Worm (Caenorhabditis elegans): ENCODE data around the gene vps-36.

vps-36 gene

ce11 chrV:10998797-10999196 is 38.3 kb upstream of the vps-36 start, which contains the start of gene F53B7.7:
TSS of gene F53B7.7 (plus strand) at chrV:10999097.
- no peak for TF ChIP-seq nhr-12 (tag; optimal IDR thresholded peaks at IDR 0.05)
- no peak for TF ChIP-seq lin-15B (tag; optimal IDR thresholded peaks at IDR 0.05)
- no peak for TF ChIP-seq elt-3 (tag; optimal IDR thresholded peaks at IDR 0.05)
- no peak for TF ChIP-seq ZK546.5 (tag; optimal IDR thresholded peaks at IDR 0.05)
- TF ChIP-seq daf-12 (tag; optimal IDR thresholded peaks at IDR 0.05): no peak
- TF ChIP-seq nhr-76 (tag; optimal IDR thresholded peaks at IDR 0.05): no peak
- no peak for TF ChIP-seq pha-4 (tag; optimal IDR thresholded peaks at IDR 0.05)
- TF ChIP-seq nhr-67 (tag; optimal IDR thresholded peaks at IDR 0.05): no peak
- TF ChIP-seq unc-39 (tag; optimal IDR thresholded peaks at IDR 0.05): no peak
- TF ChIP-seq nhr-77 (tag; optimal IDR thresholded peaks at IDR 0.05): no peak
- no peak for TF ChIP-seq sea-2 (GFP tag; optimal IDR thresholded peaks at IDR 0.05)
- TF ChIP-seq ztf-4 (tag; optimal IDR thresholded peaks at IDR 0.05): no peak
- TF ChIP-seq zag-1 (tag; optimal IDR thresholded peaks at IDR 0.05): no peak
- TF ChIP-seq lin-39 (tag; optimal IDR thresholded peaks at IDR 0.05): no peak
- no peak for TF ChIP-seq ztf-11 (tag; optimal IDR thresholded peaks at IDR 0.05)
- no peak for TF ChIP-seq jun-1 (tag; optimal IDR thresholded peaks at IDR 0.05)
- no peak for TF ChIP-seq unc-62 (GFP tag; optimal IDR thresholded peaks at IDR 0.05)

- no peak for TF ChIP-seq egl-27 (tag; optimal IDR thresholded peaks at IDR 0.05)
- no peak for TF ChIP-seq ztf-4 (tag; optimal IDR thresholded peaks at IDR 0.05)
- no peak for TF ChIP-seq ceh-28 (tag; optimal IDR thresholded peaks at IDR 0.05)
- no peak for TF ChIP-seq elt-1 (tag; optimal IDR thresholded peaks at IDR 0.05)
- TF ChIP-seq elt-2 (tag; optimal IDR thresholded peaks at IDR 0.05): no peak
- TF ChIP-seq snpc-4 (tag; optimal IDR thresholded peaks at IDR 0.05): no peak
- TF ChIP-seq nhr-76 (tag; optimal IDR thresholded peaks at IDR 0.05): no peak
- no peak for TF ChIP-seq nhr-25 (tag; optimal IDR thresholded peaks at IDR 0.05)
- TF ChIP-seq nhr-12 (tag; optimal IDR thresholded peaks at IDR 0.05): no peak
- TF ChIP-seq nhr-11 (tag; optimal IDR thresholded peaks at IDR 0.05): no peak
- no peak for TF ChIP-seq zag-1 (tag; optimal IDR thresholded peaks at IDR 0.05)
- no peak for TF ChIP-seq nhr-77 (tag; optimal IDR thresholded peaks at IDR 0.05)
- no peak for TF ChIP-seq lin-39 (tag; optimal IDR thresholded peaks at IDR 0.05)
- TF ChIP-seq elt-3 (tag; optimal IDR thresholded peaks at IDR 0.05): no peak
- no peak for TF ChIP-seq ceh-82 (tag; optimal IDR thresholded peaks at IDR 0.05)
Measured at ce11 chrV:10991789-10992188, 31.3 kb upstream of the vps-36 start, which contains the start of gene frpr-9. TSS of gene frpr-9 (plus strand) at chrV:10992089.

DNA sequence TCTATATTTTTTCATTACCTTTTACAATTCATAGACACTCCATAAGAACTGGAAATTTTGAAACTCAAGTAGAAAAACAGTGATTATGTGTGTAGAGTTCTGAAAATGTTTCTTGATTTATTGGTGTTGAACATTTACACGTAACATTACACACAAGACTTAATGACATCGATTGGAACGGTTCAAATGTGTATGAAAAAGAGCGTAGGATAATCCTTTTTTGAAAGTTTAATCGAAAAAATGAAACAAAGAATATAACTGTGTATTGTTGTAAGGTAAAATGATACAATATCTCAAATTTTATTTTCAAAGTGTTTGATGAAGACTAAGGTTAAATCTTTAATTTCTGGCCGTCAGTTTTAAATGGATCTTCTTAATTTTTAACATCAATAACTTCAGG is 20.6 kb upstream of the vps-36 start, which contains the start of gene fig-1:
Gene fig-1 (minus strand): TSS at position 101 of the 400 bp plus-strand sequence.
- TF ChIP-seq lin-39 (tag; optimal IDR thresholded peaks at IDR 0.05) (no peak), nhr-237 (tag; optimal IDR thresholded peaks at IDR 0.05) (no peak), nhr-77 (tag; optimal IDR thresholded peaks at IDR 0.05) (no peak), eor-1 (tag; optimal IDR thresholded peaks at IDR 0.05) (no peak), zag-1 (tag; optimal IDR thresholded peaks at IDR 0.05) (no peak), pha-4 (tag; optimal IDR thresholded peaks at IDR 0.05) (no peak), daf-12 (tag; optimal IDR thresholded peaks at IDR 0.05) (no peak), nfya-1 (tag; optimal IDR thresholded peaks at IDR 0.05; ENCODE audit: insufficient read depth) (no peak), nhr-76 (tag; optimal IDR thresholded peaks at IDR 0.05) (no peak), sea-2 (GFP tag; optimal IDR thresholded peaks at IDR 0.05) (no peak), elt-3 (tag; optimal IDR thresholded peaks at IDR 0.05) (no peak), mdl-1 (tag; optimal IDR thresholded peaks at IDR 0.05) (no peak), lsy-12 (tag; optimal IDR thresholded peaks at IDR 0.05) (no peak), pqm-1 (tag; optimal IDR thresholded peaks at IDR 0.05) (no peak), mml-1 (tag; optimal IDR thresholded peaks at IDR 0.05) (no peak), elt-1 (tag; optimal IDR thresholded peaks at IDR 0.05) (no peak)

DNA sequence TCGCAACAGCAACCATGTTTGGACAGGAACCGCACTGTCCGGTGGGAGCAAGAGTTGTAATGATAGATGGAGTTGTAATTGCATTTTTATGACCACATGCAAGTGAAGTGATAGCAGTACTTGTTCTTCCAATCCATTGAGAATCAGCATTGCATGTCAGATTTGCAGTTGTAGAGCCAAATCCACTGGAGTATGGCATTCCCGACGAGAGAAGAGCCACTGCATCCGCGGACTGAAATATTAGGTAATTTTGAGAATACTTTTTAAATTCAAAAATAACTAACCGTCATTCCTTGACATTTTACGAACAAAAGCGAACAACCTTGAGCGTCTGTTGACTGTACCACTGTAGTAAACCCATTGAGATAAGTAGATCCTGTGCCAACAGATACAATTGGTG is 14.6 kb upstream of the vps-36 start:
- no peak for TF ChIP-seq nhr-77 (tag; optimal IDR thresholded peaks at IDR 0.05)
- TF ChIP-seq mml-1 (tag; optimal IDR thresholded peaks at IDR 0.05): no peak
- TF ChIP-seq tbx-2 (tag; optimal IDR thresholded peaks at IDR 0.05): no peak
- TF ChIP-seq ztf-4 (tag; optimal IDR thresholded peaks at IDR 0.05): no peak
- no peak for TF ChIP-seq egl-27 (tag; optimal IDR thresholded peaks at IDR 0.05)
- TF ChIP-seq nhr-28 (tag; optimal IDR thresholded peaks at IDR 0.05): no peak
- TF ChIP-seq ceh-16 (tag; optimal IDR thresholded peaks at IDR 0.05): no peak

ce11 chrV:10970930-10971329 is 10.5 kb upstream of the vps-36 start:
- no peak for TF ChIP-seq nhr-28 (tag; optimal IDR thresholded peaks at IDR 0.05)
- peak; percentile 38 for TF ChIP-seq nhr-23 (tag; optimal IDR thresholded peaks at IDR 0.05)

Data from whole organism, L3 larva.